Worm (Caenorhabditis elegans): Measurements from ENCODE around the gene C04C3.7.
A peak's percentile ranks its signal among the peaks of the same experiment; 100 is the strongest.

DNA sequence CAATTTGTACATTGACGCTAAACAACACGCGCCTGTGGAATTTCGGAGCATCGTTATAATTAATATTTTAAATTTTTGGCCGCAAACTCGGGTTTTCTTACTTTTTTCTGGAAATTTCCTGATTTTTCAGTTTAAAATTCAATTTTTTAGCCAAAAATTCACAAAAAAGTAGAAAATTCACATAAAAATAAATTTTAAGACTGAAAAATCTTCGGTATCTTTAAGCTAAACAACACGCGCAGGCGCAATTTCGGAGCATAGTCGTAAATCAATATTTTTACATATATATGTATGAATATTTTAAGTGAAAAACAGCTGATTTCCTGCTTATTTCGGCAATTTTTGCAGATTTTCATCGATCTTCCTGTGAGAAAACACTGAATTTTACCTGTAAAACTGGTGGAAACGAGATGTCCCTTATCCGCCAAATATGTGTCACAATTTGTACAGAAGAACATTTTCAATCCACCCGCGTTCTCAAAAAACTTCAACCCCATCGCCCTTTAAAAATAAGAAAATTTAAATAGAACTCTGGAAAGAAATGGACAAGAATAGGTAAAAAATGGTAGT, 50.9 kb downstream of the C04C3.7 start, which contains the start of gene B0546.3:
- TF ChIP-seq lin-13 (GFP tag; optimal IDR thresholded peaks at IDR 0.05) (no peak), elt-3 (tag; optimal IDR thresholded peaks at IDR 0.05) (no peak), ztf-11 (tag; optimal IDR thresholded peaks at IDR 0.05) (no peak), rnt-1 (tag; optimal IDR thresholded peaks at IDR 0.05) (no peak), lin-14 (GFP tag; optimal IDR thresholded peaks at IDR 0.05) (no peak), unc-62 (GFP tag; optimal IDR thresholded peaks at IDR 0.05) (no peak), snpc-4 (tag; optimal IDR thresholded peaks at IDR 0.05) (no peak), blmp-1 (tag; optimal IDR thresholded peaks at IDR 0.05) (no peak), zag-1 (tag; optimal IDR thresholded peaks at IDR 0.05) (no peak), elt-2 (tag; optimal IDR thresholded peaks at IDR 0.05) (peak; percentile 9), nhr-90 (tag; optimal IDR thresholded peaks at IDR 0.05; ENCODE audit: poor library complexity) (no peak), unc-30 (tag; optimal IDR thresholded peaks at IDR 0.05) (no peak)

Measured in whole organism, L1 larva.